Fruit fly (Drosophila melanogaster) whole organism, adult: ENCODE data around the gene Art1.

Source experiments
- CG11617 ChIP-seq: fragments of 200-800 bp; sonication (Bioruptor generic); optimal IDR thresholded peaks from 2 replicates; lab custom pipeline; 2017; ENCODE audit warnings: mild to moderate bottlenecking, missing biosample characterization, missing genetic modification reagents, missing genetic modification characterization
- CG12768 ChIP-seq: fragments of 200-800 bp; sonication (Bioruptor generic); optimal IDR thresholded peaks from 2 replicates; lab custom pipeline; 2017; ENCODE audit warnings: missing biosample characterization, missing genetic modification characterization, mild to moderate bottlenecking, moderate library complexity, missing genetic modification reagents
- CG14711 ChIP-seq: fragments of 200-800 bp; sonication (Bioruptor generic); optimal IDR thresholded peaks from 2 replicates; lab custom pipeline; 2018; ENCODE audit warnings: missing biosample characterization, mild to moderate bottlenecking, missing genetic modification characterization, moderate library complexity
- CG1620 ChIP-seq: fragments of 200-800 bp; sonication (Bioruptor generic); optimal IDR thresholded peaks from 2 replicates; lab custom pipeline; 2016; ENCODE audit warnings: missing biosample characterization, missing genetic modification characterization
- CG33017 ChIP-seq: fragments of 200-800 bp; sonication (Bioruptor generic); optimal IDR thresholded peaks from 2 replicates; lab custom pipeline; 2018; ENCODE audit warnings: missing biosample characterization, mild to moderate bottlenecking, missing genetic modification characterization, moderate library complexity
- CG5204 ChIP-seq: fragments of 200-800 bp; sonication (Bioruptor generic); optimal IDR thresholded peaks from 2 replicates; lab custom pipeline; 2016; ENCODE audit warnings: missing biosample characterization, missing genetic modification characterization
- CG7045 ChIP-seq: fragments of 200-800 bp; sonication (Bioruptor generic); optimal IDR thresholded peaks from 2 replicates; lab custom pipeline; 2017; ENCODE audit warnings: missing biosample characterization, mild to moderate bottlenecking, missing genetic modification characterization
- CG7101 ChIP-seq: fragments of 200-800 bp; sonication (Bioruptor generic); optimal IDR thresholded peaks from 2 replicates; lab custom pipeline; 2018; ENCODE audit warnings: missing biosample characterization, mild to moderate bottlenecking, missing genetic modification characterization, moderate library complexity
- Clk ChIP-seq: fragments of 200-800 bp; sonication (Bioruptor generic); optimal IDR thresholded peaks from 2 replicates; lab custom pipeline; 2017; ENCODE audit warnings: missing biosample characterization, missing genetic modification characterization
- Crg-1 ChIP-seq: fragments of 200-800 bp; sonication (Bioruptor generic); optimal IDR thresholded peaks from 2 replicates; lab custom pipeline; 2016; ENCODE audit warnings: missing biosample characterization, missing genetic modification characterization
- Hr96 ChIP-seq: fragments of 200-800 bp; sonication (Bioruptor generic); optimal IDR thresholded peaks from 2 replicates; lab custom pipeline; 2016; ENCODE audit warnings: missing biosample characterization, missing genetic modification characterization
- Mnt ChIP-seq: fragments of 200-800 bp; sonication (Bioruptor generic); optimal IDR thresholded peaks from 2 replicates; lab custom pipeline; 2016; ENCODE audit warnings: missing biosample characterization, mild to moderate bottlenecking, missing genetic modification characterization
- bab1 ChIP-seq: fragments of 200-800 bp; sonication (Bioruptor generic); optimal IDR thresholded peaks from 3 replicates; lab custom pipeline; 2019; ENCODE audit warnings: missing biosample characterization, mild to moderate bottlenecking, missing genetic modification characterization, moderate library complexity
- cic ChIP-seq: fragments of 200-800 bp; sonication (Bioruptor generic); optimal IDR thresholded peaks from 2 replicates; lab custom pipeline; 2017; ENCODE audit warnings: missing biosample characterization, mild to moderate bottlenecking, missing genetic modification characterization, moderate library complexity
- cnc ChIP-seq, 2 experiments: fragments of >200 bp; optimal IDR thresholded peaks; 2 replicates each; lab custom pipeline; 2017
- kay ChIP-seq: fragments of 200-800 bp; sonication (Bioruptor generic); peaks from one replicate; lab custom pipeline; 2016; ENCODE audit warnings: missing biosample characterization, missing genetic modification characterization, borderline replicate concordance
- ovo ChIP-seq: fragments of 200-800 bp; sonication (Bioruptor generic); optimal IDR thresholded peaks from 2 replicates; lab custom pipeline; 2016; ENCODE audit warnings: missing biosample characterization, missing genetic modification characterization
- pad ChIP-seq: fragments of 200-800 bp; sonication (Bioruptor generic); optimal IDR thresholded peaks from 3 replicates; lab custom pipeline; 2017; ENCODE audit warnings: missing biosample characterization, missing genetic modification characterization, mild to moderate bottlenecking, moderate library complexity, missing genetic modification reagents
- tj ChIP-seq: fragments of 200-800 bp; sonication (Bioruptor generic); optimal IDR thresholded peaks from 3 replicates; lab custom pipeline; 2017; ENCODE audit warnings: missing biosample characterization, mild to moderate bottlenecking, missing genetic modification characterization, moderate library complexity
- toe ChIP-seq: fragments of 200-800 bp; sonication (Bioruptor generic); optimal IDR thresholded peaks from 2 replicates; lab custom pipeline; 2016; ENCODE audit warnings: missing biosample characterization, missing genetic modification characterization

The Art1 gene

DNA sequence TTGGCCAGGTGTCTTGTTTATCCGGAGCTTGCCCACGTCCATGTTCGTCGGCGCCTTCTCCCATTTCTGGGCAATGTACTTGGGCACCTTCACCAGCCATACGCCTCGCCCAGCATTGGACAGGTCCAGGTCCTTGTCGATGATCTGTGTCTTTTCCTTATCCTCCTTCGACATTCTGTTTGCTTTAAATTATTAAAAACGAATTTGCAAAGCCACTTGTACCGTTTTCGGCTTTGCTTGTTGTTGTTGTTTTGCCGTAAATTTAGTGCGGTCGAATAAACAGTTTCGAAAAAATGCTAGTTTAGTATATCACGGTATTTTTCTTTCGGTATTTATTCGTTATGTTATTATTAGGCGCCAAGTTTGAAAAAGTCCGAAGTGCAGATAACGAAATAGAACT is 20.5 kb downstream of the Art1 start, which contains the start of gene TfIIFbeta:
TSS of gene TfIIFbeta (minus strand) at position 279 of the 400 bp plus-strand sequence.
- no peak for TF ChIP-seq tj
- TF ChIP-seq CG12768, result no peak
- TF ChIP-seq CG33017 (tag; lab: Kevin White, UChicago), result no peak
- no peak for TF ChIP-seq cnc (optimal IDR thresholded peaks at IDR 0.05; lab: Kevin White, UChicago)
- TF ChIP-seq bab1 (GFP tag; lab: Kevin White, UChicago), result no peak
- TF ChIP-seq ovo (GFP tag; lab: Kevin White, UChicago), result no peak
- TF ChIP-seq CG1620 (GFP tag; lab: Kevin White, UChicago), result no peak
- no peak for TF ChIP-seq kay (GFP tag; lab: Kevin White, UChicago)
- TF ChIP-seq CG7045 (GFP tag; lab: Kevin White, UChicago), result no peak
- no peak for TF ChIP-seq CG14711
- TF ChIP-seq Mnt, result no peak
- no peak for TF ChIP-seq CG5204
- no peak for TF ChIP-seq CG7101 (tag; lab: Kevin White, UChicago)
- no peak for TF ChIP-seq Hr96 (GFP tag; lab: Kevin White, UChicago)
- TF ChIP-seq pad (GFP tag; lab: Kevin White, UChicago), result no peak
- no peak for TF ChIP-seq Clk (GFP tag; lab: Kevin White, UChicago)

DNA sequence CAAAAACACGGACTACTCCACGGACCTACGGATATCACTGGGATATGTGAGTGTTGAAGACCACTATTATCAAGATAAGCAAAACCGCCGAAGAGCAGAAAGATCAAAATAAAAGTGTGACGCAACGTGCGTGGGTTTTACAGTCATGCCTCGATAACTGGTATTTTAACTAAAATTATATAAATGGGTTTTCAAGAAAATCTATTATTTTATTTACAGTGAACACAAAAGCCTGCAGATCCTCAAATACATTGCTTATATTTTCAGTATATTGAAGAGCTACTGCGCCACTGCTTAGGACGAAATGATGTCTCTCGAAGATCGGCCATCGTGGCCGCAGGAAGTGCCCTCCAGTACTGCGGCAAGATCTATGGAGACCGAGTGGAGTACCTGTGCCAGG is 26.0 kb downstream of the Art1 start:
- no peak for TF ChIP-seq cic (GFP tag; lab: Kevin White, UChicago)
- TF ChIP-seq Crg-1, result no peak
- no peak for TF ChIP-seq CG14711
- TF ChIP-seq ovo (GFP tag; lab: Kevin White, UChicago), result no peak
- no peak for TF ChIP-seq tj
- TF ChIP-seq CG33017 (tag; lab: Kevin White, UChicago), result no peak
- TF ChIP-seq bab1 (GFP tag; lab: Kevin White, UChicago), result no peak
- no peak for TF ChIP-seq cnc (optimal IDR thresholded peaks at IDR 0.05; lab: Kevin White, UChicago)
- TF ChIP-seq pad (GFP tag; lab: Kevin White, UChicago), result no peak
- TF ChIP-seq CG12768, result no peak
- no peak for TF ChIP-seq CG5204
- no peak for TF ChIP-seq Hr96 (GFP tag; lab: Kevin White, UChicago)

DNA sequence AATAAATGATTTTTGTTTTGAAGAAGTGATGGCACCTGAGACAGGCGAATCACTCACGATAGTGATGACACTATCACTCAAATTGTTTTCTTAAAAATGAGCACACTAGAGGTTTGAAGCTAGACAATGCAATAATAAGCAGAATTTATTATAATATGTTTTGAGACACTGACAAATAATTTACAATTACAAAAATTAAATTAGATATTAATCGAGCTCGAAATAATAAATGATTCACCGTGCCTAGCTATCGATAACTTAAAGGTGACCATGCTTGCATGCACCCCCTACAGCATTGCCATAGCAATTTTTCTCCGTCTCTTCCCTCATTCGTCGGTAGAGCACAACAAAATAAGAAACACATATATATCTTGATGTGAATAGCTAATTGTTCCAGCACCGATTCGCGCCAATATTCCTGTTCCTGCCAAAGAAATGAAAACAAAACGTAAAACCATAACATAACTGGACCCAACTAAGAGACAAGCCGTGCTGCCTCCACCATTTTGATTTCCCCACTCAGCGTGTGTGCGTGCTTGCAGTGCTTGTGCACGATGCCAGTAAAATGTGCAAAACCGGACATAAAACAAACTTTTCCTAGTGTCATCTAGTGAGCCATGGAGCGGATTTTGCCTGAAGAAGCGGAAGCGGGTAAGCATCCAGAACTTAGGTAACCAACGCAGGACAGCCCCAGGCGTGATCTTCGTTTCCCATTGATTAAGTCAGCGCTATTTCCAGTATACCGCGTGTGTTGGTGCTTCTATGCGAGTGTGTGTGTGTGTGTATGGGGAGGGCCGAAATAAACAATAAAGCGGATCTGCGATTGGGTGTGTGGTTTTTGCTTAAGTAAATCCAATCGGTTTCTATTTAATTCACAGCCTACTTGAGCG is 26.8 kb downstream of the Art1 start, which contains the start of the genes MED7 and Cap-H2:
TSS of gene MED7 (minus strand) at position 67 of the 890 bp plus-strand sequence.
TSS of gene Cap-H2 (plus strand) at position 345 of the 890 bp plus-strand sequence.
- TF ChIP-seq ovo (GFP tag; lab: Kevin White, UChicago) (peak; percentile 53), CG14711 (peak; percentile 65), Hr96 (GFP tag; lab: Kevin White, UChicago) (peak; percentile 76), CG7101 (tag; lab: Kevin White, UChicago) (peak; percentile 51), toe (GFP tag; lab: Kevin White, UChicago) (peak; percentile 92), bab1 (GFP tag; lab: Kevin White, UChicago) (peak; percentile 76), Crg-1 (peak; percentile 63), CG5204 (peak; percentile 73), CG12768 (no peak), kay (GFP tag; lab: Kevin White, UChicago) (peak; percentile 56), tj (peak; percentile 28), CG33017 (tag; lab: Kevin White, UChicago) (peak; percentile 30), CG7045 (GFP tag; lab: Kevin White, UChicago) (peak; percentile 79), Mnt (peak; percentile 72), cnc (optimal IDR thresholded peaks at IDR 0.05; lab: Kevin White, UChicago) (no peak), pad (GFP tag; lab: Kevin White, UChicago) (peak; percentile 68), Clk (GFP tag; lab: Kevin White, UChicago) (peak; percentile 36), cic (GFP tag; lab: Kevin White, UChicago) (peak; percentile 83), CG11617 (peak; percentile 50), CG1620 (GFP tag; lab: Kevin White, UChicago) (peak; percentile 79)

DNA sequence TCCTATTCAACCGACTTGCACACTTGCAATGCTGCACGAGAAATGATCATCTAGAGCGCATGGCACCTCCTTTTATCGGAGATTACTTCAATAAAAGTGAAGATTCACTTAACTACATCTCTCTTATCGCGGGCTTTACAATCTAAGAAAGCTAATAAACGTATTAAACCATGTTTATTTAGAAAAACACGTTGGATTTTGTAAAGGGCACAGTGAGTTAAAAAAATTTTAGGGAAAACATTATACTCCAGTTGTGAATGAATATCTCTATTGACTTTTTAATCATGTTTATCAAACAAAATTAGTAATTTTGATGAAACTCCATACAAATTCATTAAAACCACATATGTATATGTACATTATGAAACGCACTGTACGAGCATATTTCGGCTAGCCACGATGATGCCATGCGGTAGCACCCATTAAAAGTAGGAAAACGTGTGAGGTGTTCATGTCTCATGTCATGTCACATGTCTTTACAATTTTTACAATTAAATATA is 28.6 kb downstream of the Art1 start, which contains the start of gene CG31272:
TSS of gene CG31272 (minus strand) at position 51 of the 500 bp plus-strand sequence.
- TF ChIP-seq CG7045 (GFP tag; lab: Kevin White, UChicago), result peak; percentile 30
- no peak for TF ChIP-seq CG14711
- TF ChIP-seq CG5204, result peak; percentile 15
- peak; percentile 70 for TF ChIP-seq cic (GFP tag; lab: Kevin White, UChicago)

DNA sequence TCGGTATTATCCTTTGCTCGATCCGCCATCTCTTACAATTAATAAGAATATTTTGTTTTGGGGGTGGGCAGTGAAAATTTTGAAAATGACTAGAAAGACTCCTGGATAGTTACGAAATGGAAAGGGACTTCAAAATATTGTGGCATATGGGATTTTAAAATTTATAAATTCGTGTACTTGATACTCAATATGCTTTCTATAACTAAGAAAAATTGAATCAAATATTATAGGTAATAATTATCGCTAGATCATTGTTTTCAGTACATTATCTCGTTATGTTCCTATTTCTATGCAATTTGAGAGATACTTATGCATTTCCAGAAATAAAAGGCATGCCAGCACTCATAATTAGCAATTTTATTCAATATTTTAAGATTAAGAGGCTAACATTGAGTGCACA is 32.5 kb downstream of the Art1 start, which contains the start of gene CG14691:
TSS of gene CG14691 (minus strand) at position 101 of the 400 bp plus-strand sequence.
- TF ChIP-seq CG7045 (GFP tag; lab: Kevin White, UChicago), result no peak
- TF ChIP-seq Clk (GFP tag; lab: Kevin White, UChicago), result no peak
- TF ChIP-seq pad (GFP tag; lab: Kevin White, UChicago), result no peak
- no peak for TF ChIP-seq CG12768
- TF ChIP-seq CG7101 (tag; lab: Kevin White, UChicago), result no peak
- TF ChIP-seq CG1620 (GFP tag; lab: Kevin White, UChicago), result no peak
- no peak for TF ChIP-seq cnc (optimal IDR thresholded peaks at IDR 0.05; lab: Kevin White, UChicago)
- no peak for TF ChIP-seq Crg-1
- TF ChIP-seq CG14711, result no peak
- no peak for TF ChIP-seq CG11617
- no peak for TF ChIP-seq Hr96 (GFP tag; lab: Kevin White, UChicago)
- TF ChIP-seq Mnt, result no peak
- no peak for TF ChIP-seq CG5204
- no peak for TF ChIP-seq kay (GFP tag; lab: Kevin White, UChicago)
- no peak for TF ChIP-seq tj
